Fruit fly (Drosophila melanogaster) S2 (cell line): ENCODE measurements around the gene CNMa.

Experiments used
- CG8478 ChIP-seq: fragments of >200 bp; optimal IDR thresholded peaks from 2 replicates; lab custom pipeline; 2018
- CTCF ChIP-seq, 2 experiments: fragments of >200 bp; optimal IDR thresholded peaks; 2 replicates each; lab custom pipeline; 2018

DNA sequence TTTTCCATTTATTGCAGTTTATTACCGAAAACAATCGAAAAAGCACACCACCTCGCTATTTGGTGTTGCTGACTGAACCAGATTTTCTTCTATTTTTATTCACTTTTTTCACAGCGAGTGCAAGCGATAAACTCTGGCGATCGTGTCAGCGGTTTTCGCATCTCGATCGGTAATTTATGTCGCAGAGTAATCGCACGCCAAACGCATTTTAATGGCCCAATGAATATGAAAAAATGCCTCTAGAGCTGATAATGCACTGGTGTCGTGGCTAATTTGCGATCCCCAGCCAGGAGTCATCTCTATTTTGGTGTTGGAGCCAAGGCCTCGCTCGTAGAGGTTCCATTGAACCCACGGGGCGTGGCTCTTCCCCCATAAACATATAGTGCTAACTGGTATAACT lies 2.1 kb downstream of the CNMa start:
- no peak for TF ChIP-seq CG8478 (lab: Kevin White, UChicago)
- TF ChIP-seq CTCF (optimal IDR thresholded peaks at IDR 0.05; lab: Kevin White, UChicago) = no peak
